Worm (Caenorhabditis elegans): ENCODE measurements around the gene F52D2.5.

DNA sequence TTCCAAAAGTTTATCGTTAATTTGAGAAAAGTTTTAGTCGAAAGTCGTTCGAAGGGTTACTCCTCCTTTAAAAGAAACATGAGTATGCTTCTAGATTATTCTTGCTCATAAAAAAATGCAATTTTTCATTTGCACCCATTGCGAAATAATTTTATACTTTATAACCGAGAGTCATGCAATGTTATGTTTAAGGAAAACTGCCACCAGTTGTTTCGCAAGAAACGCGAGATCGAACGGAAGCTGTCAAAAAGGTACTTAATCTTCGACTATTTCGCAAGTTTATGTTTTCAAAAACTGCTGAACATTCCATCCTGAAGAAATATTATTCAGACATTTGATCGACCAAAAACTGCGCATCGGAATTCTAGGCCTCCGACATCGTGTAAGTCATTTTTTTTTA, 39.3 kb upstream of the F52D2.5 start:
- TF ChIP-seq him-1 (tag; optimal IDR thresholded peaks at IDR 0.05): no peak
- TF ChIP-seq dao-5 (tag; optimal IDR thresholded peaks at IDR 0.05): no peak
- TF ChIP-seq W03F9.2 (tag; optimal IDR thresholded peaks at IDR 0.05): no peak

Measured in whole organism, L4/young adult.